Worm (Caenorhabditis elegans): ENCODE data around the gene best-24.
"Not testable (repeated sequence)": the region's sequence is repeated elsewhere in the genome, so short reads cannot be mapped to it uniquely, and the experiment has no call there.

ce11 chrIII:7953688-7954313 is 53.0 kb downstream of the best-24 start:
- TF ChIP-seq B0019.2 (GFP tag; conservative IDR thresholded peaks at IDR 0.05); pha-4 (tag; optimal IDR thresholded peaks at IDR 0.05); ztf-18 (tag; optimal IDR thresholded peaks at IDR 0.05): not testable (repeated sequence)

All from whole organism, young adult.